Fruit fly (Drosophila melanogaster): ENCODE measurements around the gene ValRS-m.

The ValRS-m gene

DNA sequence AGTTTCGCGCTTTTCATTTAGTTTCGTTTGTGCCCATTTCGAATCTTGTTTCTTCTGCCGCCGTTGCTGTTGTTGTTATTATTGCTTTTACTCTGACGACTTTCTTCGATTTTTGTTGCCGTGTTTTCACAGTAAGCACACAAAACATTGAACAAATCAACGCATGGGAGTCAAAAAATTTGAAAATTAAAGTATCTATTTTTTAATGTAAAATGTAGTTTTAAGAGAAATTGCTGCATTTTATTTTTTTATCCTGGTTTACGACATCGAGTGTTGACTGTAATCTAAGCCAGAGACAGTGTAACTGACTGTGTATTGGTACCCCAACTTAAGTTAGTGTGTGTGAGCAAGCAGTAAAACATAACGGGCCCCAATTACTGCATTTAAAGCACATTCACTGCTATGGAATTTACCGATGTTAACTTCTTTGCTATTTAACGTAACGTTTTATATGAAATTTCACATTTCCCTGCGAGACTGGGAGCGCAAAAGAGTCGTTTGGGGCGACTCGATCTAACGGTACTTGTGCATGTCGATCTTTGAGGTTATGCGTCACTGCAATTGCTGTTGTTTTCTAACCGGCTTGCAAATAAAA lies 31.7 kb upstream of the ValRS-m start (continued):
- TF ChIP-seq ind (GFP tag; optimal IDR thresholded peaks at IDR 0.05) (peak; percentile 68), crc (GFP tag; optimal IDR thresholded peaks at IDR 0.05) (no peak), nerfin-1 (tag; optimal IDR thresholded peaks at IDR 0.05) (peak; percentile 35), CG11695 (GFP tag; IDR thresholded peaks at IDR 0.05) (0 out of 3 replicates have a peak, but pooled peaks have one; percentile 35), CG6175 (GFP tag; IDR thresholded peaks at IDR 0.05) (no peak), Hsf (GFP tag; optimal IDR thresholded peaks at IDR 0.05) (peak; percentile 58), CG14441 (GFP tag; IDR thresholded peaks at IDR 0.05) (peak; percentile 74), CG7357 (GFP tag; IDR thresholded peaks at IDR 0.05) (peak; percentile 48; the same call in 1 of the 3 replicates), E2f1 (GFP tag; IDR thresholded peaks at IDR 0.05) (peak; percentile 66), Aef1 (GFP tag; IDR thresholded peaks at IDR 0.05) (peak; percentile 44; the same call in 1 of the 3 replicates), CG18619 (GFP tag; optimal IDR thresholded peaks at IDR 0.05) (peak; percentile 23), Adf1 (GFP tag; IDR thresholded peaks at IDR 0.05) (no peak), CG14710 (tag; optimal IDR thresholded peaks at IDR 0.05) (peak; percentile 49), E2f2 (GFP tag; IDR thresholded peaks at IDR 0.05) (peak; percentile 22; the same call in 1 of the 2 replicates), CG10431 (GFP tag; optimal IDR thresholded peaks at IDR 0.05) (no peak), CG16815 (GFP tag; optimal IDR thresholded peaks at IDR 0.05) (peak; percentile 65), slbo (GFP tag; IDR thresholded peaks at IDR 0.05) (peak; percentile 66), Dbx (GFP tag; IDR thresholded peaks at IDR 0.05) (0 out of 3 replicates have a peak, but pooled peaks have one; percentile 37), kah (GFP tag; optimal IDR thresholded peaks at IDR 0.05) (no peak), CG3847 (GFP tag; IDR thresholded peaks at IDR 0.05) (peak; percentile 46), sisA (GFP tag; IDR thresholded peaks at IDR 0.05) (peak; percentile 79), CG12391 (tag; optimal IDR thresholded peaks at IDR 0.05) (peak; percentile 75), CG12942 (GFP tag; optimal IDR thresholded peaks at IDR 0.05) (peak; percentile 41), dati (GFP tag; IDR thresholded peaks at IDR 0.05) (0 out of 2 replicates have a peak, but pooled peaks have one; percentile 3), bab2 (GFP tag; optimal IDR thresholded peaks at IDR 0.05) (peak; percentile 66), CG9876 (GFP tag; optimal IDR thresholded peaks at IDR 0.05) (no peak), CG9609 (GFP tag; optimal IDR thresholded peaks at IDR 0.05) (peak; percentile 24), tup (GFP tag; optimal IDR thresholded peaks at IDR 0.05) (peak; percentile 30), CG2889 (GFP tag; IDR thresholded peaks at IDR 0.05) (0 out of 3 replicates have a peak, but pooled peaks have one; percentile 37), Meics (GFP tag; optimal IDR thresholded peaks at IDR 0.05) (peak; percentile 44)

DNA sequence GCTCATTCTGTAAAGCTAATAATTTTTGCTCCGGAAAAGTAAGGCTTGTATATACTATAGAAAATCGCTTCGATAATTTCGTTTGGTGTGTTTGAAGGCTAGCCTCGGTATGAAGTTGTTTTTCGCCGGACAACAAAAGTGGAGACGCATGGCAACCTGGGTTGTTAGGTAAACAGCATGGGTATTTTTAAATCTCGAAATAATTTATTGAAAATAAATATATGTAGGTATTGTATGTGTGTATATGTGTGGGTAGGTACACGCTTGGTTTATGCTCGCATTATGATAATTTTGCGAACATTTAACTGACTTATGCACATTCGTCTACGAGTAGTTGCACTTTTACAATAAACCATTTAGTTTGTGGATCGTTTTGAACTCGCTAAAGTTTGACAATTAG lies 25.6 kb upstream of the ValRS-m start, which contains the start of gene CG5280:
Gene CG5280, minus strand, starts transcription at position 101 of the 400 bp plus-strand sequence.
- TF ChIP-seq CG31224 (GFP tag; IDR thresholded peaks at IDR 0.05) (no peak), CG1832 (GFP tag; optimal IDR thresholded peaks at IDR 0.05) (no peak), crc (GFP tag; optimal IDR thresholded peaks at IDR 0.05) (no peak), MTF-1 (GFP tag; optimal IDR thresholded peaks at IDR 0.05; ENCODE audit: borderline replicate concordance) (no peak), CG6272 (GFP tag; IDR thresholded peaks at IDR 0.05) (no peak), nerfin-2 (GFP tag; IDR thresholded peaks at IDR 0.05; ENCODE audit: partially characterized antibody) (no peak), tin (GFP tag; optimal IDR thresholded peaks at IDR 0.05) (no peak), CG1529 (GFP tag; optimal IDR thresholded peaks at IDR 0.05) (no peak), Dfd (GFP tag; optimal IDR thresholded peaks at IDR 0.05) (no peak), CG17912 (GFP tag; optimal IDR thresholded peaks at IDR 0.05) (no peak), CG2889 (GFP tag; IDR thresholded peaks at IDR 0.05) (no peak), CG4328 (GFP tag; optimal IDR thresholded peaks at IDR 0.05) (no peak), NC2α (GFP tag; optimal IDR thresholded peaks at IDR 0.05) (no peak), Fer1 (GFP tag; optimal IDR thresholded peaks at IDR 0.05) (no peak), Opbp (GFP tag; IDR thresholded peaks at IDR 0.05; ENCODE audit: partially characterized antibody) (no peak)

All from whole organism, embryonic.